Fruit fly (Drosophila melanogaster) whole organism, adult: ENCODE measurements around the gene CG7309.

Experiments
- CG7101 ChIP-seq: fragments of 200-800 bp; sonication (Bioruptor generic); optimal IDR thresholded peaks from 2 replicates; lab custom pipeline; 2018; ENCODE audit warnings: missing biosample characterization, mild to moderate bottlenecking, missing genetic modification characterization, moderate library complexity
- Clk ChIP-seq: fragments of 200-800 bp; sonication (Bioruptor generic); optimal IDR thresholded peaks from 2 replicates; lab custom pipeline; 2017; ENCODE audit warnings: missing biosample characterization, missing genetic modification characterization
- Hr96 ChIP-seq: fragments of 200-800 bp; sonication (Bioruptor generic); optimal IDR thresholded peaks from 2 replicates; lab custom pipeline; 2016; ENCODE audit warnings: missing biosample characterization, missing genetic modification characterization
- bab1 ChIP-seq: fragments of 200-800 bp; sonication (Bioruptor generic); optimal IDR thresholded peaks from 3 replicates; lab custom pipeline; 2019; ENCODE audit warnings: missing biosample characterization, mild to moderate bottlenecking, missing genetic modification characterization, moderate library complexity
- cnc ChIP-seq, 2 experiments: fragments of >200 bp; optimal IDR thresholded peaks; 2 replicates each; lab custom pipeline; 2017
- kay ChIP-seq: fragments of 200-800 bp; sonication (Bioruptor generic); peaks from one replicate; lab custom pipeline; 2016; ENCODE audit warnings: missing biosample characterization, missing genetic modification characterization, borderline replicate concordance
- toe ChIP-seq: fragments of 200-800 bp; sonication (Bioruptor generic); optimal IDR thresholded peaks from 2 replicates; lab custom pipeline; 2016; ENCODE audit warnings: missing biosample characterization, missing genetic modification characterization

DNA sequence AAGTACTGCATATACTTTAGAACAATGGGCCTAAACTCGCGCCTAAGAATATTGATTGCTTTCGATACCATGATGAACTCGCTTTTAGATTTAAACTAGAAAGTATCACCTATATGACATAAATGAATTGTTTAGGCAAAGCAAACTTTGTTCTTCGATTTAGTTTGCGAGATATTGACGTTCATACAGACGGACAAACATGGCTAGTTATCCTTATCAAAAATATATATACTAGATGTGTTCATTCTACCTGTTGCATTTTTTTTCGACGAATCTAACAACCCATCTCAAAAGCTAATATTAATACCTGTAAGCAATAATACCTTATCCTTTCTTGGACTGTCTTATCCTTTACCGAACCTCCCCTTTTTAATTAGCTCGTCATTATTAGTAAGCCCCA, 7.0 kb downstream of the CG7309 start, which contains the start of gene CG14070:
- TF ChIP-seq Clk (GFP tag; lab: Kevin White, UChicago), result no peak
- TF ChIP-seq toe (GFP tag; lab: Kevin White, UChicago), result no peak
- no peak for TF ChIP-seq cnc (optimal IDR thresholded peaks at IDR 0.05; lab: Kevin White, UChicago)
- no peak for TF ChIP-seq bab1 (GFP tag; lab: Kevin White, UChicago)
- no peak for TF ChIP-seq CG7101 (tag; lab: Kevin White, UChicago)
- TF ChIP-seq Hr96 (GFP tag; lab: Kevin White, UChicago), result no peak
- TF ChIP-seq kay (GFP tag; lab: Kevin White, UChicago), result no peak
